Worm (Caenorhabditis elegans) whole organism, L4/young adult: ENCODE measurements around the gene clec-68.
"Not testable (repeated sequence)": the region's sequence is repeated elsewhere in the genome, so short reads cannot be mapped to it uniquely, and the experiment has no call there.

Source experiments
- W03F9.2 ChIP-seq: fragments of 150-350 bp; optimal IDR thresholded peaks from 2 replicates; lab custom pipeline; 2014; ENCODE audit warnings: missing biosample characterization, missing genetic modification characterization
- dao-5 ChIP-seq: sonication (generic microtip); optimal IDR thresholded peaks from 2 replicates; lab custom pipeline; 2016; ENCODE audit warnings: missing genotype, missing genetic modification characterization, moderate library complexity, missing compliant biosample characterization
- him-1 ChIP-seq: sonication (generic microtip); optimal IDR thresholded peaks from 2 replicates; lab custom pipeline; 2016; ENCODE audit warnings: missing genotype, missing genetic modification reagents, missing genetic modification characterization, missing compliant biosample characterization

The clec-68 gene

DNA sequence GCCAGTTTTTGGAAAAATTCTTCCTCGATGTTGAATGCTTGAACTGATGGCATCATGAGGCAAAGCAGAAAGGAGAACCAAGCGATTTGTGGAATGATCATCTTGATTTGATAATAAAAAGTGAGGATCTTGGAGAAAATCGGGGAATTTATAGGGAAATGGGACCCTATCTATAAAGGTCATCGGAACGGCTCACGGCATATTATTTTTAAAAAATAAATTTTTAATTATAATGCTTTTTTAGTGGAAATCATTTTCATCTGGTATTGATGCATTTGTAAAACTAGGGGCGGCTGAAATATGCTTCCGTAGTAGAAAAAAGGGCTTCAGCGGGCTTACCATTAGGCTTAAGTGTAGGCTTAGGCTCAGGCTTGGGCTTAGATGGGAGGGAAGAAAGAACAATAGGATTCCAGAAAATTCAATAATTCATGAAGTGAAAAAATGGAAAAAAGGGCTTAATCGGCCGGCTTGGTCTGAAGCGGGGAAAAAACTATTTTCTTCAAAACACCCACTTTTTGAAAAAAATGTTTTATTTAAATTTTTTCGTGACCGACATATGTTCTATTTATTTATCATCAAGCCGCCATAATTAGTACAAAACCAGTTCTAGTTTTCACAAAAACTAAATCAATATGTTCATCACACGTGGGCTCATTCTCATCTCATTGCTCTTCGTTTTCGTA, 18.6 kb upstream of the clec-68 start, which contains the start of the genes F56D6.22 and F56D6.12:
Gene F56D6.22, minus strand, starts transcription at position 101 of the 683 bp plus-strand sequence.
Gene F56D6.12, plus strand, starts transcription at position 633 of the 683 bp plus-strand sequence.
- TF ChIP-seq him-1 = no peak
- TF ChIP-seq W03F9.2 (tag; lab: Kevin White, UChicago) = no peak
- TF ChIP-seq dao-5 (tag; lab: Kevin White, UChicago) = no peak

DNA sequence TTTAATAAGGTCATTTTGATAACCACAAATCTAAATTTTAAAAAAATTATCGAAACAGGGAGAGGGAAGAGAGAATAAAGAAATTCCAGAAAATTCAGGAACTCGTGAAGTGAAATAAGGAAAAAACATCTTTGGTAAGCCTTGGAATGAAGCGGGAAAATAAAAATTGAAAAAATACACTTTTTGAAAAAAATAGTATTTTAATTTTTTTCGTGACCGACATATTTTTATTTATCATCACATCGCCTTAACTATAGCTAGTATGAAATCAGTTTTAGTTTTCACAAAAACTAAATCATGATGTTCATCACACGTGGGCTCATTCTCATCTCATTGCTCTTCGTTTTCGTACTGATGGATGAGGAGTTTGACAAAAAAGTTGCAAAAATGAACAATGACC, 17.1 kb upstream of the clec-68 start, which contains the start of gene F56D6.13:
Gene F56D6.13, plus strand, starts transcription at position 301 of the 400 bp plus-strand sequence.
- TF ChIP-seq him-1 (no peak), W03F9.2 (tag; lab: Kevin White, UChicago) (no peak), dao-5 (tag; lab: Kevin White, UChicago) (no peak)

DNA sequence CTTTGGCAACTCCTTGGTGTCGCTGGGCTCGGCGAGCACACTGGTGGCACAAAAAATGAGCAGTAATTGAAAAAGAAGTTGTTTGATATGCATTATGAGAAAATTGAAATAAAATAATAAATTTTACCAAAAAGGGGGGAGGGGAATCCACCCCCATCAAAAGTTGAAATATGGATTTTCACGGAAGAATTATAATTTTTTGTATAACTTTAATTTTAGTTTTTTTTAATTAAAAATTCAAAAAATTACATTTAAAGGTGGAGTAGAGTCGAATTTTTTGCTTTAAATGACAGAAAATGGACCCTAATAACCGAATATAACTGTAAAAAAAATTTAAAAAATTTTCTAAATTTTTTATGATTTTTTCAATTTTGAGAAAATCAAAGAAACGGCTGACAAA, 14.4 kb upstream of the clec-68 start, which contains the start of gene F56D6.18:
Gene F56D6.18, minus strand, starts transcription at position 101 of the 400 bp plus-strand sequence.
- not testable (repeated sequence) for TF ChIP-seq him-1; W03F9.2 (tag; lab: Kevin White, UChicago); dao-5 (tag; lab: Kevin White, UChicago)

DNA sequence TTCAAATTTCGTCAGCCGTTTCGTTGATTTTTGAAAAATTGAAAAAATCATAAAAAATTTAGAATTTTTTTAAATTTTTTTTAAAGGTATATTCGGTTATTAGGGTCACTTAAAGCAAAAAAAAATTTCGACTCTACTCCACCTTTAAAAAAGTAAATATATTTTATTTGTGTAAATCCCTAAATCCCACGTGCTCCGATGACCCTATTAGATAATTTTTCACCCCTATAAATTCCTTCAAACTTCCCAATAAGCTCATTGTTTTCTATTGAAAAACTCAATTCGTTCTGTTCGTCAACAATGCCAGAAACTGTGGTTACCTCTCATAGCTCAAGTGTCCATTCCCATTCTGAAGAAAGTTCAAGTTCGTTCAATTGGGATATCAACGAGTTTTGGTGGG, 13.6 kb upstream of the clec-68 start, which contains the start of gene F56D6.20:
Gene F56D6.20, plus strand, starts transcription at position 301 of the 400 bp plus-strand sequence.
- TF ChIP-seq him-1 = no peak
- TF ChIP-seq W03F9.2 (tag; lab: Kevin White, UChicago) = no peak
- no peak for TF ChIP-seq dao-5 (tag; lab: Kevin White, UChicago)

DNA sequence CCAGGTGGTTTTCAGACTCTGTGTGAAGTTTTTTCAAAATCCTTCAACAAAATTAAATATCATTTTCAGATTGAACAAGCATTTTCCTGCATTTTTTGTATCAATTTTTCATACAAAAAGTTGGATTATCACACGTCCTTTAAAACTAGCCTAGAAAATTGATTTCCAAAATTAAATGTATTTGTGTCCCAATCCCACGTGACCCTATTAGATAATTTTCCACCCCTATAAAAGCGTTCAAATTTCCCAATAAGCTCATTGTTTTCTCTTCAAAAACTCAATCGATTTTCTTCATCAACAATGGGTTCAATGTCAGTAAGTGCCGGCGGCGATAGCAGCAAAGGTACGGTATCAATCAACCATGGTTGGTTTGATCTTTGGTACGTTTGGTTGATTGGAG, 11.8 kb upstream of the clec-68 start, which contains the start of gene F56D6.19:
Gene F56D6.19, plus strand, starts transcription at position 301 of the 400 bp plus-strand sequence.
- TF ChIP-seq dao-5 (tag; lab: Kevin White, UChicago) = no peak
- TF ChIP-seq W03F9.2 (tag; lab: Kevin White, UChicago) = no peak
- no peak for TF ChIP-seq him-1

DNA sequence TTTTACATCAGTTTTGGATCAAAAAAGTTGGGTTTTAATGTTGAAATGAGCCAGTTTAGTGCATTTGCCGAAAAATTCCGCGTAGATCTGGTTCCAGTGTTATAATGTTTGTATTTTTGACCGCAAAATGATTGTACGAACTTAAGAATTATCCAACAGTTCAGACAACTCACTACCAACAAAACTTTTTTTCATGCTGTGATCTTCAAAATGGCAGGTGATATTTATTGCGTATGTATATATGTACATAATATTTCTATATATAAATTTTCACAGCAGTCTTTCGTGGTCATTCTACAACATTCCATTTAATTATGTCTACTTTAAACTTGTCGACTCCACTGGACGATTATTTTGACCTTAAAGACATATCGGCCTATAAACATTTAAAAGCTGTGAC, 10.9 kb upstream of the clec-68 start, which contains the start of gene srz-20:
Gene srz-20, plus strand, starts transcription at position 301 of the 400 bp plus-strand sequence.
- TF ChIP-seq dao-5 (tag; lab: Kevin White, UChicago) (no peak), W03F9.2 (tag; lab: Kevin White, UChicago) (no peak), him-1 (no peak)

DNA sequence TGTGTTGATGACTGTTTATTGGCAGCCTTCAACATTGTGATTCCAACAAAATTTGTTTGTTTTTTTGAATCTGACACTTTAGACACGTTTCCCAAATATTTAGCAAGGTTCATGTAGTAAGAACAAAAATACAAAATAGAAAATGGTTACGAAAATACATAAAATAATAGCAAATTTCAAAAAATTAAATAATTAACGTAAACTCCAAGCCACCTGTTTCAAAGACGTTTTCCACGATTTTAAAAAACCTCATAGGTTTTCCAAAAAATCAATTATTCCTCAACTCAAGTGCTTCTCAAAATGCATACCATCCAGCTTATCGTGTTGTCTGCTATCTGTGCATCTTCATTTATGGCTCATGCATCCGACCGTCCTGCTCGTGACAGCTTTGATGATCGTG, 8.8 kb upstream of the clec-68 start, which contains the start of gene F56D6.14:
Gene F56D6.14, plus strand, starts transcription at position 301 of the 400 bp plus-strand sequence.
- TF ChIP-seq W03F9.2 (tag; lab: Kevin White, UChicago) = no peak
- TF ChIP-seq dao-5 (tag; lab: Kevin White, UChicago) = no peak
- no peak for TF ChIP-seq him-1

DNA sequence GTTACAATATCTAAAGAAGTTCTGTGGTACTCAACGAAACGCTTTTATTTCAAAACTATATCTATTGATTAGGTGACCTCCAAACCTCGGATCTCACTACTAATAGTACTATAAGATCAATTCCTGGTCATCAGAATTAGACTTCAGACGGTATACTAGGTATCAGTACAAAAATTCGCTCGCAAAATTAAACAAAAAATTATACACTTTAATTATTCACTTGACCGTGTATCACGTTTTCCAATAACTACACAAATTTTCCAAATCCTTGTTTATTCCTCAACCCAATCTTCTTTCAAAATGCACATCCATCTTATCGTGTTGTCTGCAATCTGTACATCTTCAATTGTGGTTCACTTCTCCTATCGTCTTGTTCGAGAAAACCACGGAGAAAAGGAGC, 8.1 kb upstream of the clec-68 start, which contains the start of gene F56D6.23:
Gene F56D6.23, plus strand, starts transcription at position 301 of the 400 bp plus-strand sequence.
- no peak for TF ChIP-seq him-1
- TF ChIP-seq dao-5 (tag; lab: Kevin White, UChicago) = no peak
- no peak for TF ChIP-seq W03F9.2 (tag; lab: Kevin White, UChicago)

DNA sequence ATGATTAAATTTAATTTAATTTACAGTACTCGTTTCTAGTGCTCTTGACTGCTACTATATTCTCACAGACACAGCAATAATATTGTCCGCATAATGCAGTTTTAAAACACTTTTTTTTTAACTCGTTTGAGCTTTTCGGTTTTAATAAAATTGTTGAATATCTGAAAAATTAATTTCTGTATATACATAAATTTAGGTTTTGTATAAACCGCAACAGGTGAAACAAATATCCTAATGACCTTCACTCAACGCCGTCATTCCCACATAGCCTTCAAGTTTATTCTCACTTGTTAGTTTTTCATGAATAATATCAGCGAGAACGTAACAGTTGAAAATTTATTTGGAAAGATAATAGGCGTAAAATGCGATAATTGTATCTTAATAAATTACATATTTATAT, 6.7 kb upstream of the clec-68 start, which contains the start of gene srz-19:
Gene srz-19, plus strand, starts transcription at position 301 of the 400 bp plus-strand sequence.
- no peak for TF ChIP-seq W03F9.2 (tag; lab: Kevin White, UChicago)
- TF ChIP-seq him-1 = no peak
- no peak for TF ChIP-seq dao-5 (tag; lab: Kevin White, UChicago)

DNA sequence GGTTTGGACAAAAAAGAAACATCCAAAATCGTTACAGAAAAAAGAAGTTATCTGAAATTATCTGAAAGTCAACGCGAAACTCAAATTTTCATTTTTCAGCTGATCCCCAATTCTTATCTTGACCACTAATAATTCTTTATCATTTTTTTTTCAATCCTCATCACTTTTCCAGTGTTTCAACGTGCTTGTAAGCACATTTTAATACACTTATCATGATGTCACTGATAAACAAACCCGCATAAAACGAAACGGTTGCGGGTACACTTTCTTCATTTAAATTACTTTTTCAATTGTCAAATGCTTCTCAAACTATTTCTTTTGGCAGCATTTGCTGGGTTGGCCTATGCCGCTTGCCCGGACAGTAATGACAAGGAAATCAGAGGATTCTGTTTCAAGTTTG, 4.3 kb upstream of the clec-68 start, which contains the start of gene clec-67:
Gene clec-67, plus strand, starts transcription at position 268 of the 400 bp plus-strand sequence.
- TF ChIP-seq him-1 = no peak
- TF ChIP-seq dao-5 (tag; lab: Kevin White, UChicago) = no peak
- TF ChIP-seq W03F9.2 (tag; lab: Kevin White, UChicago) = no peak

DNA sequence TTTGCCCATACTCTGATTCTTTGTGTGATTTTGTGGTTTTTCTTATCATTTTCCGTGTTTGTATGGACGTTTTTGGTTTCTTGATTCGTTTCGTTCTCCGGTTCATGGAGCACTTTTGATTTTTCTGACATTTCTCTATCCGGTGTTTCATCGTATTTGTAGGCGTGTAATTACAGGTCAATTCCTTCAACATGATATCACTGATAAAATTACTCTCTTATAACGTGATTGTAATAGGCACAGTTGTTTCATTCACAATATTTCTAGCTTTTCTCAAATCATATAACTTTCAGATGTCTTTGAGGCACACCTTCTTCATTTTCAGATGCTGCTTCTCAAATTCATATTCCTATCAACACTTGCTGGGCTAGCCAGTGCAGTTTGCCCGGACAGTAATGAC, 6.2 kb downstream of the clec-68 start, which contains the start of gene clec-70:
Gene clec-70, plus strand, starts transcription at position 301 of the 400 bp plus-strand sequence.
- not testable (repeated sequence) for TF ChIP-seq him-1; W03F9.2 (tag; lab: Kevin White, UChicago); dao-5 (tag; lab: Kevin White, UChicago)

DNA sequence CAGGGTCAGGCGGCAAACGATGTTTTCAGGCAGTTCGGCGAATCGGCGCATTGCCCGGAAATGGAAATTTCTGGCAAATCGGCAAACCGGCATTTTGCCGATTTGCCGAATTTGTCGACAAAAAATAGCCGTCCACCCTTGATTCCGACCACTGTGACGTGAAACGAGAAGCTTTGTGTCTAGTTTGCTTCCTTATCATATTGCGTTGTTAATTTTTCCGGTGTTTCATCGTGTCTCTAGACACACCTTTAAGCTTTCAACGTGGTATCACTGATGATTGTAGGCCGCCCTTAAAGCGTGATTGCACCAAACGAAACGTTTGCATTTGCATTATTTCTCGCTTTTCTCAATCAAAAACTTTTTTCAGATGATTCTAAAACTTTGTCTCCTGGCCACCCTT, 10.9 kb downstream of the clec-68 start, which contains the start of gene clec-71:
Gene clec-71, plus strand, starts transcription at position 362 of the 400 bp plus-strand sequence.
- no peak for TF ChIP-seq W03F9.2 (tag; lab: Kevin White, UChicago)
- TF ChIP-seq him-1 = no peak
- TF ChIP-seq dao-5 (tag; lab: Kevin White, UChicago) = no peak

DNA sequence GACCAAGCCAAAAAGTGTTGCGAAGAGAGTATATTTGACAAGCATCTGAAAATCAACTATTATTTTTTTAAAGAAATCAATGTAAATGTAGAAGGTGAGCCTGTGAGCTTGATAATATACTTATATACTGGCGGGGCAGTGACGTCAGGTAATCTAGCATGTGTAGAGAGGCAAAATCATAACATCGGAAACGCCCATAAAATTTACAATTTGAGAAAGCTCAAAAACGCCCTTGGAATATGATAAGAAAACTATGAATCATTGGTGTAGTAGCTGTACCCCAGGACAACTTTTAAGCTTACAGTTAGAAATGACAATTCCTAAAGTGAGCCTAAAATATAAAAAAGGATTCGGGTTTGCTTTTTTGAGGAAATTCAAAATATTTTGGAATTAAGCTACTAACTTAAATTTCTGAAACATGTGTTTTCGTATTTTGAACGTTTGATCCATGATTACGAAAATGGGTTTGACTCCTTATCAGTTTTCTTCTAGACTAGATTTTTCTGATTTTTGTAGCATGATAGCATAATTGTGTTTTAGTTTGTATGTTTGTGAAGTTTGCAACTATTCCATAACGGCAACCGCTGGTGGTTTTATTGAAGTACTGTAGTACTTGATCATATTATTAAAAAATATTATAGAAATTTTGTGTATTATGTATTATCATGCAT, 15.6 kb downstream of the clec-68 start, which contains the start of gene clec-174:
Gene clec-174, minus strand, starts transcription at position 51 of the 671 bp plus-strand sequence.
- TF ChIP-seq dao-5 (tag; lab: Kevin White, UChicago) = no peak
- TF ChIP-seq W03F9.2 (tag; lab: Kevin White, UChicago) = no peak
- no peak for TF ChIP-seq him-1
